Worm (Caenorhabditis elegans) whole organism, midembryonic: ENCODE results near the gene sdz-28.

Source experiments
- T22C8.4 ChIP-seq: fragments of 200-800 bp; sonication (Bioruptor generic); IDR thresholded peaks from 2 replicates; pipeline ENCODE4 v1.3.6; 2022; ENCODE audit warnings: missing genetic modification characterization, missing compliant biosample characterization
- cog-1 ChIP-seq: sonication (generic microtip); optimal IDR thresholded peaks from 2 replicates; lab custom pipeline; 2016; ENCODE audit warnings: missing genetic modification characterization, missing compliant biosample characterization
- flt-1 ChIP-seq: fragments of 200-800 bp; sonication (Bioruptor generic); IDR thresholded peaks from 2 replicates; pipeline ENCODE4 v1.3.6; 2022; ENCODE audit warnings: missing genetic modification characterization, missing compliant biosample characterization
- klf-2 ChIP-seq: fragments of 200-800 bp; sonication (Bioruptor generic); conservative IDR thresholded peaks from 2 replicates; pipeline ENCODE4 v1.3.6; 2022; ENCODE audit warnings: missing genetic modification reagents, missing genetic modification characterization, missing compliant biosample characterization
- med-1 ChIP-seq: sonication (generic microtip); optimal IDR thresholded peaks from 2 replicates; lab custom pipeline; 2017; ENCODE audit warnings: missing genetic modification characterization, mild to moderate bottlenecking, missing compliant biosample characterization, antibody characterized with exemption, missing genetic modification reagents; ENCODE audit not compliant: insufficient read depth
- ref-1 ChIP-seq: fragments of 200-800 bp; sonication (Bioruptor generic); conservative IDR thresholded peaks from 2 replicates; pipeline ENCODE4 v1.3.6; 2022; ENCODE audit warnings: missing genetic modification reagents, missing genetic modification characterization, missing compliant biosample characterization
- tab-1 ChIP-seq: fragments of 200-800 bp; sonication (Bioruptor generic); IDR thresholded peaks from 2 replicates; pipeline ENCODE4 v1.3.6; 2022; ENCODE audit warnings: missing genetic modification characterization, missing compliant biosample characterization
- ztf-23 ChIP-seq: fragments of 200-800 bp; sonication (Bioruptor generic); IDR thresholded peaks from 2 replicates; pipeline ENCODE4 v1.3.6; 2022; ENCODE audit warnings: missing genetic modification reagents, missing genetic modification characterization, missing compliant biosample characterization
- ztf-29 ChIP-seq: fragments of 200-800 bp; sonication (Bioruptor generic); IDR thresholded peaks from 2 replicates; pipeline ENCODE4 v1.3.6; 2022; ENCODE audit warnings: missing genetic modification reagents, missing genetic modification characterization, missing compliant biosample characterization

sdz-28 gene

DNA sequence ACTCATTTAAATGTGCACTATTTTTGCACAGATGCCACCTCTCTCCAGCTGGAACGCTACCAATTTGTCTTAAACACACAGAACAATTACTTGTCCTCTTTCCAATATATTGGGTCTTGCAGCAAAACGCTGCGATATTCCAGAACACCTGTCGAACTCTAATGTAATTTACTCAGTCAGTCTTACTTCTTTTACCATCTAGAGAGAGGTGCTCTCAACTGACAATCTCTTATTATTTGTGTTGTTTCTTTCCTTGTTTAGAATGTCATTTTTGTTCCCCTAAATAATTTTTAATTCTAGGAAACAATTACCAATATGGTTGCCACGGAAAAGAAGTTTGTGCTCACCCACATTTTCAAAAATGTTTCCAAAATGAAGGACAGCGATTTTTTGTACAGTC, at the start of gene sdz-28:
Gene sdz-28, plus strand, starts transcription at position 301 of the 400 bp plus-strand sequence.
- TF ChIP-seq flt-1 (GFP tag; lab: Robert Waterston, UW), result no peak
- no peak for TF ChIP-seq T22C8.4
- TF ChIP-seq med-1 (GFP tag; lab: Kevin White, UChicago), result no peak
- no peak for TF ChIP-seq tab-1 (GFP tag; lab: Robert Waterston, UW)
- no peak for TF ChIP-seq ztf-23
- no peak for TF ChIP-seq ref-1
- TF ChIP-seq cog-1 (tag; lab: Kevin White, UChicago), result no peak
- TF ChIP-seq klf-2 (GFP tag; lab: Robert Waterston, UW), result no peak
- no peak for TF ChIP-seq ztf-29 (GFP tag; lab: Robert Waterston, UW)

DNA sequence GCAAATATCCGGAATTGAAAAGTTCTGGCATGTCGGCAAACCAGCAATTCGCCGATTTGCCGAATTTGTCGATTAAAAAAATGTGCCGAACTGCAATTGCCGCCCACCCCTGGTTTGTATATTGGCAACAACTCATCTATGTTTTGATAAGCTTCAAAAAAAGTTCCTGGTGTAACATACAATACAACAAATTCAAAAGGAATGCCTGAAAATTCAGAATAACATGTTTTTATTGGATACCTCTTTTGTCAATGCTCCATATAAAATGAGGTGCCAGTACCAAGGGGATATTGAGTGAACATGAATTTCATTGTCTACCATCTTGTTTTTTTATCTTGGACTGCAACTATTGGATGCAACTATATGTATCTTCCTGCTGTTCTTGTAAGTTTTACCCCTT, 49.6 kb upstream of the sdz-28 start, which contains the start of gene T16A1.4:
Gene T16A1.4, plus strand, starts transcription at position 301 of the 400 bp plus-strand sequence.
- TF ChIP-seq ztf-23 (no peak), klf-2 (GFP tag; lab: Robert Waterston, UW) (no peak), tab-1 (GFP tag; lab: Robert Waterston, UW) (no peak), cog-1 (tag; lab: Kevin White, UChicago) (no peak), T22C8.4 (no peak), med-1 (GFP tag; lab: Kevin White, UChicago) (no peak), ztf-29 (GFP tag; lab: Robert Waterston, UW) (no peak), ref-1 (no peak), flt-1 (GFP tag; lab: Robert Waterston, UW) (no peak)

DNA sequence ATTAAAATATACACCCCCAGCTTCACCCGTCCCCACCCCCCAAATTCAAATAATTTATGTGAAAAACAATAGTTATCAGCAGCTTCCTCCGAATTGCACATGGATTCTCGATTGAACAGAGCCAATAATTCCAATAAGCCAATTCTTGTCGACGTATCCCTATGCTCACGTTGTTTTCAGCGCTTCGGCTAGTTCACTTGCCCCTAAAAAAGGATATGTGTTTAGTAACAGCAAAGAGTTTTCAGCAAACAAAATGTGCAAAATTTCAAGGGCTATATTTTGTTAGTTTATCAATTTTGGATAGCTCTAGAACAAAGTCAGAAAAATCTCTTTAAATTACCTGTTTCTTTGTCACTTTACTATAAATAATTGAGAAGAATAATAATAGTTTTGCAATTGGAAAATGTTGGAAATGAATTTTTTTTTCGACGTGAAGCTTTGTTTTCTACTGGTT, 47.1 kb upstream of the sdz-28 start, which contains the start of the genes T16A1.5 and fbxc-49:
Gene T16A1.5, minus strand, starts transcription at position 101 of the 454 bp plus-strand sequence.
Gene fbxc-49, plus strand, starts transcription at position 404 of the 454 bp plus-strand sequence.
- TF ChIP-seq klf-2 (GFP tag; lab: Robert Waterston, UW), result no peak
- TF ChIP-seq T22C8.4, result no peak
- no peak for TF ChIP-seq med-1 (GFP tag; lab: Kevin White, UChicago)
- no peak for TF ChIP-seq ztf-23
- no peak for TF ChIP-seq ref-1
- no peak for TF ChIP-seq cog-1 (tag; lab: Kevin White, UChicago)
- TF ChIP-seq ztf-29 (GFP tag; lab: Robert Waterston, UW), result no peak
- no peak for TF ChIP-seq tab-1 (GFP tag; lab: Robert Waterston, UW)
- TF ChIP-seq flt-1 (GFP tag; lab: Robert Waterston, UW), result no peak

DNA sequence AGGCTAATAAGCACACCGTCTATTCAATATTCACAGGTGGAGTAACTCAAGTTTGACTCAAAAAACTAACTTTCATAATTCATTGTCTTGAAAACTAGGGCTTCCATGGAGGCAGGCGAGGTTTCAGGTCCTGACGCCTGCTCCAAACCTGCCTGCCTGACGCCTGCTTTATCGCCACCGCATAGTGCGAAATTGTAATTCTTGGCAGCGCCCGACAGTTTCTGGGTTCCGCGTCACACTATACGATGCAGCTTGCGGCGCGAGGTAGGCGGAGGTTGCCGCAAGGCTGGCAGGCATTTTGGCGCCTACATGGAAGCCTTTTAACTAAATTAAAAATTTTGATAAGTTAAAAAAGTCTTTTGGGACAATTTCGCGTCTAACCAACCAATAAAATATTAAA, 43.7 kb upstream of the sdz-28 start:
- TF ChIP-seq flt-1 (GFP tag; lab: Robert Waterston, UW) (no peak), ref-1 (no peak), klf-2 (GFP tag; lab: Robert Waterston, UW) (no peak), ztf-29 (GFP tag; lab: Robert Waterston, UW) (no peak), cog-1 (tag; lab: Kevin White, UChicago) (no peak), med-1 (GFP tag; lab: Kevin White, UChicago) (no peak)

DNA sequence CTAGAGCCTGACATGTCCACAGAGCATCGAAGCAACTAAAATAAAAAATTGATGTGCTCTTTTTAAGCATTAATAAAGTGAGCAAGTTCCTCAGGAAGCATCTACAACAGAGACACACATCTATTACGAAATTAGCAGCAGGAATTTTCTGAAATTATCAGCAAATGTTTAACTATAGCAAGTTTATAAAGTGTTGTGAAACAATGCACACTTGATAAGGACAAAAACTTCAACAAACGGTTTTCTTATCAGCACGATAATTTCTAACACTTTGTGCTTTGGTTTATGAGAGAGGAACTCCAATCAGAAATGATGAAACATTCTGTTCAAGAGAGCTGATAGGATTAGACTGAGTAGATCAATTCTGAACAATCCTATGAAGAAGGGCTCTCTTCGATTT, 40.3 kb upstream of the sdz-28 start, which contains the start of gene trpl-5:
Gene trpl-5, minus strand, starts transcription at position 32 of the 400 bp plus-strand sequence.
- TF ChIP-seq flt-1 (GFP tag; lab: Robert Waterston, UW) (no peak), ztf-23 (no peak), ztf-29 (GFP tag; lab: Robert Waterston, UW) (no peak), ref-1 (no peak)

DNA sequence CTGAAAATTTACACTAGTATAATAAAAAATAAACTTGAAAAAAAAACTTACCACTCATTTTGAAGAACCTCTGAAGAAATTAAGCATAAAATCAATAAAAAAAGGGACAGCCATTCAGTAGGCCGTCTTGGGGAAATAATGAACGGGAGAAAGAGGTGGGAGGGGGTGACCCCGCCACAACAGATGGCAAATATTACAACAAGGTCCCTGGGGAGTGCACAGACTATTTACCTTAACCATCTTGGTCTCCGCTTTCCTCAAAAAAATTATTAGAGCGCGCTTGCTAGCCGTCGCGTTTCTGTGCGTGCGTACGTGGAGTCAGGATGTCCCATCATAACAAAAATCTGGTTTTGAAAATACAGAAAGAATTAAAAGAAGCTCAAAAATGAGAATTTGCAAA, 38.9 kb upstream of the sdz-28 start, which contains the start of gene T16A1.10:
Gene T16A1.10, minus strand, starts transcription at position 123 of the 400 bp plus-strand sequence.
- TF ChIP-seq med-1 (GFP tag; lab: Kevin White, UChicago) (no peak), flt-1 (GFP tag; lab: Robert Waterston, UW) (peak; percentile 50; the same call in 1 of the 2 replicates)

DNA sequence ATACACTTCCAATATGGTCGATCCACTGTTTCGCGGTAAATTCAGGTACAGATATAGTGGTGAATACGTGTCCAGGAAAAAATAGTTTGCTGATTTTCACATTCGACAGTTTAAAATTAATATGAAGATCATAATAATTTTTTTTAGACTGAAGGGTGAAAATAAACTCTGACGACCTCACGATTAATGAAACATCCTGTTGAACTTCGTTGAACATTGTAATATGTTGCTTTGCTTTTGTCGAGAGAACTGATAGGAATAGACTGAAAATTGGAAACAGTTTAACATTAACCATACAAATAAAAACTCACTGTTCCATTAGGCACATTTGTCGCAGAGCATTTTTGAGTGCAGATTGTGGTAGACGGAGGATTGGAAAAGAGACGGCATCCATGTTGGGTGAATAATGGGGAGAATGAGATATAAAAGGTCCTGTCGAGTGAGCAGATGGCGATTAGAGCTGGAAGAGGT, 37.4 kb upstream of the sdz-28 start, which contains the start of gene fbxb-37:
Gene fbxb-37, minus strand, starts transcription at position 421 of the 471 bp plus-strand sequence.
- TF ChIP-seq T22C8.4 (no peak), klf-2 (GFP tag; lab: Robert Waterston, UW) (no peak), ztf-23 (no peak), flt-1 (GFP tag; lab: Robert Waterston, UW) (no peak), ref-1 (no peak), med-1 (GFP tag; lab: Kevin White, UChicago) (no peak), cog-1 (tag; lab: Kevin White, UChicago) (no peak)

DNA sequence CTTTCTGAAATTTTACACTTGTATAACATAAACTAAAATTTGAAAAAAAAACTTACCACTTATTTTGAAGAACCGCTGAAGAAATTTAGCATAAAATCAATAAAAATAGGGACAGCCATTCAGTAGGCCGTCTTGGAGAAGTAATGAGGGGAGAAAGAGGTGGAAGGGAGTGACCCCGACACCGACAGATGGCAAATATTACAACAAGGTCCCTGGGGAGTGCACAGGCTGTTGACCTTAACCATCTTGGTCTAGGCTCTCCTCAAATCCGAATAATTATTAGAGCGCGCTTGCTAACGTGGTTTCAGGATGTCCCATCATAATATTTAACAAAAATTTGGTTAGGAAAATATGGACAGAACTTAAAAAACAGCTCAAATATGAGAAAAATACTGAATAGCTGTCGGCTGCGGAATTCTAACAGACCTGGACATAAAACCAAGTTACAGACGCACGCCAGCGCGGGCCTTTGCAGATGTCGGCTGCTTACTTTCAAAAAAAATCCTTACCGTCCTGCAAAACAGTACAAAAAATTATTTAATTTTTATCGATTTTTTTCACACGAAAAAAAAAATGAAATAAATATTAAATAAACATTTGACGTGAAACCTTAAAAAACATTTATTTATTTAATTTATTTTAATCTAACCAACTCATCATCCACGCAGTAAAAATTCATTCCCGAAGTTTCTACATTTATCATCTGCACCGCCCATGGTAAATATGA, 35.8 kb upstream of the sdz-28 start, which contains the start of gene T16A1.2:
Gene T16A1.2, plus strand, starts transcription at position 677 of the 727 bp plus-strand sequence.
- no peak for TF ChIP-seq tab-1 (GFP tag; lab: Robert Waterston, UW)
- no peak for TF ChIP-seq ztf-29 (GFP tag; lab: Robert Waterston, UW)
- TF ChIP-seq T22C8.4, result no peak
- TF ChIP-seq klf-2 (GFP tag; lab: Robert Waterston, UW), result no peak
- TF ChIP-seq flt-1 (GFP tag; lab: Robert Waterston, UW), result no peak
- TF ChIP-seq ztf-23, result no peak
- no peak for TF ChIP-seq med-1 (GFP tag; lab: Kevin White, UChicago)
- TF ChIP-seq cog-1 (tag; lab: Kevin White, UChicago), result no peak
- TF ChIP-seq ref-1, result no peak

DNA sequence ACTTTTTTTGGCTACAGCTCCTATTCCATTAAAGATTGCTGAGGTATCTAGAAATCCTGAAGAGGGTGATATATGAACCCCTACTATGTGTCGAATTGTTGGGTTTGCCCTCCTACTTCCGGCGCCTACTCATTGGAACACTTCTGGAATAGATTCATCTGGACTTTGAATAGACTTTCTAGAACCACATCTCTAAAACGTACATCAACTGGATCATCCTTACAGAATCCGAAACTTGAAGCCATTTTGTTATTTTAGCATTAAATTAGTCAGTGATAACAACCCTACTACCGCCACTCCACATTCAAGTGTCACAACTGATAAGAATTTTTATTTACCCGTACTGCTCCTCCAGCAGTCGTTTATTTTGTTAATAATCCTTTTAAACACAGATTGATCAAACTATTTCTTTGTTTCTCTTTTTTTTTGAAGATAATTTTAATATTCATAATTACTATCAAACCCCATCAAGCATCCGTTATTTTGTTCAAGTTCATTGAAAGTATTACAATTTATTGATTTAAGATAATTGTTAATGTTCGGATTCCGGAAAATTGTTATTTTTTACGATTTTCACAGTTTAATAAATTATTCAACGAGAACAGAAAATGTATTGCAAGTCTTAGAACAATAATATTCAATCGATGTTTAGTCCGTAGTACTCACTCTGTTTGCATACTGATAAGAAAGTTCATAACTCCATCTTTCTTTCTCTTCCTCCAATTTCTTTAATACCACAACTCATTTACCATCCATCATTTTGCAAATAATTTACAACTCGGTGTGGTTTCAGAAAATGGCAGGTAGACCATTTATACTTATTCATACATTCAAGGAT, 31.5 kb upstream of the sdz-28 start, which contains the start of gene math-42:
Gene math-42, plus strand, starts transcription at position 788 of the 838 bp plus-strand sequence.
- TF ChIP-seq klf-2 (GFP tag; lab: Robert Waterston, UW) (no peak), flt-1 (GFP tag; lab: Robert Waterston, UW) (no peak), ztf-29 (GFP tag; lab: Robert Waterston, UW) (no peak), tab-1 (GFP tag; lab: Robert Waterston, UW) (no peak), ztf-23 (no peak), cog-1 (tag; lab: Kevin White, UChicago) (no peak), T22C8.4 (no peak), med-1 (GFP tag; lab: Kevin White, UChicago) (no peak), ref-1 (no peak)
